Worm (Caenorhabditis elegans) whole organism, L1 larva: ENCODE results near the gene snf-3.
A peak's percentile ranks its signal among the peaks of the same experiment; 100 is the strongest.

Experiments used
- C16A3.4 ChIP-seq: fragments of 150-350 bp; optimal IDR thresholded peaks from 2 replicates; lab custom pipeline; 2014; ENCODE audit warnings: missing biosample characterization, missing genetic modification characterization
- F16B12.6 ChIP-seq: fragments of 150-350 bp; optimal IDR thresholded peaks from 2 replicates; lab custom pipeline; 2014; ENCODE audit warnings: missing biosample characterization, missing genetic modification characterization
- Y116A8C.19 ChIP-seq: sonication (generic microtip); optimal IDR thresholded peaks from 2 replicates; lab custom pipeline; 2016; ENCODE audit warnings: missing compliant biosample characterization, missing genetic modification characterization, borderline replicate concordance
- blmp-1 ChIP-seq: fragments of 150-350 bp; optimal IDR thresholded peaks from 2 replicates; lab custom pipeline; 2014; ENCODE audit warnings: missing biosample characterization, missing genetic modification characterization
- ceh-8 ChIP-seq: fragments of 200-800 bp; sonication (Bioruptor generic); optimal IDR thresholded peaks from 2 replicates; lab custom pipeline; 2018; ENCODE audit warnings: mild to moderate bottlenecking, missing genetic modification characterization, moderate library complexity, missing compliant biosample characterization
- dpl-1 ChIP-seq, 3 experiments: fragments of 150-350 bp in 2 of 3; sonication (generic microtip) in 1 of 3; optimal IDR thresholded peaks; 2 replicates each; lab custom pipeline; 2014 to 2017; ENCODE audit warnings: missing biosample characterization in 3 of 3, missing genetic modification characterization in 3 of 3, missing genetic modification reagents in 3 of 3
- dsc-1 ChIP-seq: sonication (generic microtip); optimal IDR thresholded peaks from 2 replicates; lab custom pipeline; 2016; ENCODE audit warnings: mild to moderate bottlenecking, missing genetic modification characterization, missing compliant biosample characterization
- efl-1 ChIP-seq, 4 experiments: fragments of 150-350 bp; optimal IDR thresholded peaks in 3 of 4; peaks in 1 of 4; 1 replicate in 1 of 4; 2 replicates in 3 of 4; lab custom pipeline; 2014; ENCODE audit warnings: missing biosample characterization in 2 of 4, missing genetic modification characterization in 2 of 4, missing genetic modification reagents in 2 of 4
- elt-2 ChIP-seq: sonication (generic microtip); optimal IDR thresholded peaks from 2 replicates; lab custom pipeline; 2016; ENCODE audit warnings: missing genetic modification characterization, mild to moderate bottlenecking, inconsistent platforms, missing compliant biosample characterization, missing genetic modification reagents
- elt-3 ChIP-seq, 6 experiments: fragments of 150-350 bp in 1 of 6; sonication (generic microtip); optimal IDR thresholded peaks; 2 replicates each; lab custom pipeline; 2017 to 2018; ENCODE audit warnings: missing biosample characterization in 6 of 6, missing genetic modification characterization in 6 of 6, inconsistent platforms in 1 of 6
- fkh-8 ChIP-seq: sonication (generic microtip); optimal IDR thresholded peaks from 2 replicates; lab custom pipeline; 2016; ENCODE audit warnings: mild to moderate bottlenecking, missing genetic modification characterization, missing compliant biosample characterization
- fos-1 ChIP-seq: fragments of 150-350 bp; optimal IDR thresholded peaks from 2 replicates; lab custom pipeline; 2014; ENCODE audit warnings: missing biosample characterization, missing genetic modification characterization
- grh-1 ChIP-seq: fragments of 200-800 bp; sonication (Bioruptor generic); IDR thresholded peaks from 2 replicates; pipeline ENCODE4 v1.3.6; 2022; ENCODE audit warnings: missing genetic modification reagents, missing genetic modification characterization, missing compliant biosample characterization
- hlh-17 ChIP-seq: fragments of 200-800 bp; sonication (Bioruptor generic); optimal IDR thresholded peaks from 2 replicates; lab custom pipeline; 2018; ENCODE audit warnings: missing genetic modification characterization, mild to moderate bottlenecking, missing compliant biosample characterization, moderate library complexity, borderline replicate concordance
- hpl-2 ChIP-seq: fragments of 150-350 bp; optimal IDR thresholded peaks from 2 replicates; lab custom pipeline; 2014; ENCODE audit warnings: missing biosample characterization, missing genetic modification reagents, missing genetic modification characterization
- irx-1 ChIP-seq: sonication (generic microtip); optimal IDR thresholded peaks from 2 replicates; lab custom pipeline; 2016; ENCODE audit warnings: missing genetic modification characterization, missing compliant biosample characterization
- isw-1 ChIP-seq: fragments of 200-800 bp; sonication (Bioruptor generic); IDR thresholded peaks from 2 replicates; pipeline ENCODE4 v1.3.6; 2022; ENCODE audit warnings: missing genetic modification characterization, missing compliant biosample characterization
- jun-1 ChIP-seq: fragments of 150-350 bp; optimal IDR thresholded peaks from 2 replicates; lab custom pipeline; 2014; ENCODE audit warnings: missing biosample characterization, missing genetic modification reagents, missing genetic modification characterization
- lin-14 ChIP-seq: fragments of 200-800 bp; sonication (Bioruptor generic); optimal IDR thresholded peaks from 2 replicates; lab custom pipeline; 2018; ENCODE audit warnings: mild to moderate bottlenecking, missing genetic modification characterization, moderate library complexity, missing compliant biosample characterization
- lin-15B ChIP-seq: fragments of 150-350 bp; sonication (generic microtip); optimal IDR thresholded peaks from 3 replicates; lab custom pipeline; 2014; ENCODE audit warnings: missing biosample characterization, missing genetic modification characterization
- mab-9 ChIP-seq: fragments of 200-800 bp; sonication (Bioruptor generic); IDR thresholded peaks from 2 replicates; pipeline ENCODE4 v1.3.6; 2022; ENCODE audit warnings: missing genetic modification reagents, missing genetic modification characterization, missing compliant biosample characterization
- mef-2 ChIP-seq: fragments of 150-350 bp; optimal IDR thresholded peaks from 2 replicates; lab custom pipeline; 2014; ENCODE audit warnings: missing biosample characterization, missing genetic modification characterization
- mep-1 ChIP-seq: fragments of 150-350 bp; optimal IDR thresholded peaks from 2 replicates; lab custom pipeline; 2014; ENCODE audit warnings: missing biosample characterization, missing genetic modification characterization
- nhr-11 ChIP-seq: fragments of 150-350 bp; optimal IDR thresholded peaks from 2 replicates; lab custom pipeline; 2014; ENCODE audit warnings: missing biosample characterization, missing genetic modification characterization
- nhr-12 ChIP-seq: sonication (generic microtip); optimal IDR thresholded peaks from 2 replicates; lab custom pipeline; 2017; ENCODE audit warnings: missing biosample characterization, missing genetic modification characterization
- nhr-71 ChIP-seq: sonication (generic microtip); optimal IDR thresholded peaks from 2 replicates; lab custom pipeline; 2016; ENCODE audit warnings: mild to moderate bottlenecking, missing genetic modification characterization, moderate library complexity, missing compliant biosample characterization
- nhr-77 ChIP-seq: fragments of 150-350 bp; optimal IDR thresholded peaks from 2 replicates; lab custom pipeline; 2014; ENCODE audit warnings: missing biosample characterization, missing genetic modification characterization
- nhr-84 ChIP-seq: sonication (generic microtip); optimal IDR thresholded peaks from 2 replicates; lab custom pipeline; 2017; ENCODE audit warnings: missing biosample characterization, missing genetic modification characterization
- nhr-85 ChIP-seq: sonication (generic microtip); peaks from one replicate; lab custom pipeline; 2016; ENCODE audit warnings: missing genetic modification characterization, inconsistent platforms, missing compliant biosample characterization
- nhr-90 ChIP-seq: sonication (generic microtip); optimal IDR thresholded peaks from 2 replicates; lab custom pipeline; 2016; ENCODE audit warnings: mild to moderate bottlenecking, missing genetic modification characterization, missing compliant biosample characterization; ENCODE audit not compliant: poor library complexity
- pax-3 ChIP-seq: fragments of 200-800 bp; sonication (Bioruptor generic); optimal IDR thresholded peaks from 2 replicates; lab custom pipeline; 2018; ENCODE audit warnings: mild to moderate bottlenecking, missing genetic modification characterization, moderate library complexity, missing compliant biosample characterization
- skn-1 ChIP-seq: fragments of 150-350 bp; optimal IDR thresholded peaks from 2 replicates; lab custom pipeline; 2014; ENCODE audit warnings: missing biosample characterization, missing genetic modification characterization
- sptf-1 ChIP-seq: fragments of 150-350 bp; optimal IDR thresholded peaks from 2 replicates; lab custom pipeline; 2014; ENCODE audit warnings: missing biosample characterization, missing genetic modification characterization
- sup-37 ChIP-seq: fragments of 200-800 bp; sonication (Bioruptor generic); optimal IDR thresholded peaks from 2 replicates; lab custom pipeline; 2018; ENCODE audit warnings: mild to moderate bottlenecking, missing genetic modification characterization, missing compliant biosample characterization
- unc-130 ChIP-seq: fragments of 150-350 bp; optimal IDR thresholded peaks from 2 replicates; lab custom pipeline; 2017; ENCODE audit warnings: missing biosample characterization, missing genetic modification characterization, inconsistent platforms
- unc-30 ChIP-seq: sonication (generic microtip); optimal IDR thresholded peaks from 2 replicates; lab custom pipeline; 2017; ENCODE audit warnings: missing biosample characterization, missing genetic modification characterization
- unc-86 ChIP-seq: sonication (generic microtip); optimal IDR thresholded peaks from 2 replicates; lab custom pipeline; 2016; ENCODE audit warnings: missing genetic modification characterization, missing compliant biosample characterization
- vab-15 ChIP-seq: sonication (generic microtip); optimal IDR thresholded peaks from 2 replicates; lab custom pipeline; 2017; ENCODE audit warnings: missing genotype, mild to moderate bottlenecking, missing genetic modification characterization, missing compliant biosample characterization
- xbp-1 ChIP-seq: sonication (generic microtip); optimal IDR thresholded peaks from 2 replicates; lab custom pipeline; 2016; ENCODE audit warnings: missing genetic modification characterization, missing compliant biosample characterization
- zip-4 ChIP-seq: fragments of 200-800 bp; sonication (Bioruptor generic); optimal IDR thresholded peaks from 2 replicates; lab custom pipeline; 2018; ENCODE audit warnings: mild to moderate bottlenecking, missing genetic modification characterization, moderate library complexity, missing compliant biosample characterization

The snf-3 gene

ce11 chrII:1103484-1104100, 11.8 kb downstream of the snf-3 start (continued):
- TF ChIP-seq irx-1 (tag; lab: Kevin White, UChicago) (no peak), unc-86 (tag; lab: Kevin White, UChicago) (no peak), blmp-1 (no peak), nhr-77 (no peak), dpl-1 (GFP tag; optimal IDR thresholded peaks at IDR 0.05; lab: Kevin White, UChicago) (no peak), xbp-1 (tag; lab: Kevin White, UChicago) (no peak)

- TF ChIP-seq elt-2 = no peak
- no peak for TF ChIP-seq efl-1 (optimal IDR thresholded peaks at IDR 0.05; lab: Kevin White, UChicago)
- peak in 1 of 2 experiments; percentile 9 for TF ChIP-seq efl-1 (GFP tag; optimal IDR thresholded peaks at IDR 0.05 in 1 of 2; lab: Kevin White, UChicago)
- TF ChIP-seq lin-14 = no peak
- no peak for TF ChIP-seq F16B12.6
- TF ChIP-seq pax-3 = no peak
Measured at ce11 chrII:1104409-1104808, 12.6 kb downstream of the snf-3 start, which contains the start of gene T13B5.9. TSS of gene T13B5.9 (minus strand) at chrII:1104509.

- TF ChIP-seq elt-3 (tag; optimal IDR thresholded peaks at IDR 0.05; lab: Kevin White, UChicago) (no peak), ceh-8 (peak; percentile 71)
Measured at ce11 chrII:1105291-1105690, 13.5 kb downstream of the snf-3 start.

- TF ChIP-seq lin-15B (no peak), hpl-2 (no peak), C16A3.4 (no peak), unc-130 (tag; lab: Kevin White, UChicago) (no peak), nhr-90 (tag; lab: Kevin White, UChicago) (no peak), unc-30 (tag; lab: Kevin White, UChicago) (no peak), ceh-8 (no peak), nhr-12 (tag; lab: Kevin White, UChicago) (no peak), nhr-71 (tag; lab: Kevin White, UChicago) (no peak)
Measured at ce11 chrII:1106914-1107597, 15.2 kb downstream of the snf-3 start, which contains the start of gene col-40. TSS of gene col-40 (minus strand) at chrII:1106964.

ce11 chrII:1110901-1111300, 19.1 kb downstream of the snf-3 start, which contains the start of gene lips-11:
TSS of gene lips-11 (minus strand) at chrII:1111001.
- TF ChIP-seq dsc-1 (tag; lab: Kevin White, UChicago) = no peak
- TF ChIP-seq sptf-1 = no peak
- no peak for TF ChIP-seq sup-37 (GFP tag; lab: Kevin White, UChicago)
- no peak for TF ChIP-seq elt-3 (tag; optimal IDR thresholded peaks at IDR 0.05; lab: Kevin White, UChicago)
- TF ChIP-seq hlh-17 (GFP tag; lab: Kevin White, UChicago) = no peak
- TF ChIP-seq Y116A8C.19 (tag; lab: Kevin White, UChicago) = no peak
- TF ChIP-seq elt-2 = peak; percentile 59
- no peak for TF ChIP-seq vab-15 (tag; lab: Kevin White, UChicago)

- TF ChIP-seq jun-1 (tag; lab: Kevin White, UChicago) = no peak
- no peak for TF ChIP-seq isw-1 (GFP tag; lab: Robert Waterston, UW)
- no peak for TF ChIP-seq nhr-11 (tag; lab: Kevin White, UChicago)
- TF ChIP-seq sptf-1 = no peak
- TF ChIP-seq zip-4 (GFP tag; lab: Kevin White, UChicago) = no peak
- TF ChIP-seq mef-2 (tag; lab: Kevin White, UChicago) = no peak
- no peak for TF ChIP-seq fkh-8 (tag; lab: Kevin White, UChicago)
- TF ChIP-seq fos-1 (tag; lab: Kevin White, UChicago) = no peak
- TF ChIP-seq mep-1 = no peak
- no peak for TF ChIP-seq mab-9 (GFP tag; lab: Robert Waterston, UW)
- no peak for TF ChIP-seq irx-1 (tag; lab: Kevin White, UChicago)
- TF ChIP-seq grh-1 (GFP tag; lab: Robert Waterston, UW) = no peak
- TF ChIP-seq unc-130 (tag; lab: Kevin White, UChicago) = no peak
- no peak for TF ChIP-seq skn-1 (tag; lab: Kevin White, UChicago)
- TF ChIP-seq dpl-1 (GFP tag; optimal IDR thresholded peaks at IDR 0.05; lab: Kevin White, UChicago) = no peak
- TF ChIP-seq nhr-84 = no peak
- no peak for TF ChIP-seq nhr-85 (tag; lab: Kevin White, UChicago)
Measured at ce11 chrII:1114133-1114532, 22.3 kb downstream of the snf-3 start, which contains the start of gene lips-12. TSS of gene lips-12 (minus strand) at chrII:1114233.
